Worm (Caenorhabditis elegans): Measurements from ENCODE around the gene let-756.
A peak's percentile ranks its signal among the peaks of the same experiment; 100 is the strongest.

ce11 chrIII:6420995-6421404 lies 14.1 kb downstream of the let-756 start:
- TF ChIP-seq ztf-23 (GFP tag; IDR thresholded peaks at IDR 0.05) (no peak), tab-1 (GFP tag; IDR thresholded peaks at IDR 0.05) (no peak), med-1 (GFP tag; optimal IDR thresholded peaks at IDR 0.05; ENCODE audit: insufficient read depth) (no peak), klf-2 (GFP tag; conservative IDR thresholded peaks at IDR 0.05) (no peak), ref-1 (GFP tag; conservative IDR thresholded peaks at IDR 0.05) (no peak), T22C8.4 (GFP tag; IDR thresholded peaks at IDR 0.05) (no peak), ztf-29 (GFP tag; IDR thresholded peaks at IDR 0.05) (peak; percentile 39; the same call in 1 of the 2 replicates), flt-1 (GFP tag; IDR thresholded peaks at IDR 0.05) (0 out of 2 replicates have a peak, but pooled peaks have one; percentile 8)

Measured in whole organism, midembryonic.